Worm (Caenorhabditis elegans): ENCODE measurements around the gene srw-85.

The srw-85 gene

DNA sequence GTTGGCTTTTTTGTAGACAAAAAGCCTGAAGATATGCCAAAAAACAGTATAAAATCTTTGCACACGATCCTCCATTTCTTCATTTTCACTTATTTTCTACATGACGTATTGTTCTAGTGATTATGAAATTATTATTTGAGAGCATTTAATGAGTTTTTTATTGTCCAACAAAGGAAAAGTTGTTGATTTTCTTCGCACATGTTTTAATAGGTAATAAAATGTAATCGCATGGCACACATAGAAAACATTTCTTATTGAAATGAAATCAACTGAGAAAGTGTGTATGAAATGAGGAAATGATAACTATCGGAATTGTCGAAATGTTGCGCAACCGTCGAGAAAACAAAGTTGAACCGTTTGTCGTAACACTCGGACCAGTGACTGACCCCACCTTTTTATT lies 29.5 kb downstream of the srw-85 start:
- TF ChIP-seq unc-62 (GFP tag; optimal IDR thresholded peaks at IDR 0.05) (no peak), tlp-1 (tag; optimal IDR thresholded peaks at IDR 0.05) (peak; percentile 62), elt-2 (tag; optimal IDR thresholded peaks at IDR 0.05) (peak; percentile 32), efl-1 (optimal IDR thresholded peaks at IDR 0.05) (no peak), efl-1 (GFP tag; optimal IDR thresholded peaks at IDR 0.05 in 1 of 2) (peak in 1 of 2 experiments; percentile 9)

- TF ChIP-seq snpc-4 (tag; optimal IDR thresholded peaks at IDR 0.05), result no peak
- no peak for TF ChIP-seq mep-1 (tag; optimal IDR thresholded peaks at IDR 0.05)
- no peak for TF ChIP-seq elt-2 (tag; optimal IDR thresholded peaks at IDR 0.05)
- TF ChIP-seq sptf-1 (tag; optimal IDR thresholded peaks at IDR 0.05), result no peak
- no peak for TF ChIP-seq lin-14 (GFP tag; optimal IDR thresholded peaks at IDR 0.05)
- TF ChIP-seq ztf-11 (tag; optimal IDR thresholded peaks at IDR 0.05), result no peak
- no peak for TF ChIP-seq nhr-85 (tag)
- no peak for TF ChIP-seq tbx-2 (tag; optimal IDR thresholded peaks at IDR 0.05)
- TF ChIP-seq pax-3 (tag; optimal IDR thresholded peaks at IDR 0.05), result no peak
- no peak for TF ChIP-seq aha-1 (tag; optimal IDR thresholded peaks at IDR 0.05)
- TF ChIP-seq jun-1 (tag; optimal IDR thresholded peaks at IDR 0.05), result no peak
- TF ChIP-seq ama-1 (optimal IDR thresholded peaks at IDR 0.05), result no peak
- TF ChIP-seq nhr-47 (tag; optimal IDR thresholded peaks at IDR 0.05), result no peak
- no peak for TF ChIP-seq ceh-63 (GFP tag; optimal IDR thresholded peaks at IDR 0.05)
Observed at ce11 chrV:19400619-19401018, 30.3 kb downstream of the srw-85 start, which contains the start of gene srw-86. Gene srw-86, minus strand, starts transcription at chrV:19400719.

DNA sequence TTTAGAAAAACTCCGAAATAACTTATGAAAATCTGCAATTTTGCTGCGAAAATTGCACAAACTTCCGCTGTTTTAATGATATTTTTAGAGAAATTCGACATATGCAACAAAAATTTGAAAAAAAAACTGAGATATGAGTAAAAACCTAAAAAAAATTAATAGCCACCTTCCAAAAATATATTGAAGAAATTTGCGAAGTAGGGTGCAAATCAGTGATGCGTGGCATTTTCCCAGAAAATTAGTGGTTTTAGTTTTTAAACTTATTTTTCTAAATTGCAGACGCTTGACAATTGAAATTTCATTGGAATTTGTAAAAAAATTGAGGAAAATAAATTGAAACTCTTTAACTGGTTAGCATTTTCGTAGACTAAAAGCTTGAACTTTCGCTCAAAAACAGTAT lies 32.1 kb downstream of the srw-85 start, which contains the start of gene C25F9.13:
Gene C25F9.13 (minus strand): TSS at position 101 of the 400 bp plus-strand sequence.
- TF ChIP-seq mep-1 (tag; optimal IDR thresholded peaks at IDR 0.05) (no peak), nhr-71 (tag; optimal IDR thresholded peaks at IDR 0.05) (no peak), C34B4.2 (tag; optimal IDR thresholded peaks at IDR 0.05) (no peak), nhr-85 (tag) (no peak), tbx-2 (tag; optimal IDR thresholded peaks at IDR 0.05) (no peak), efl-1 (optimal IDR thresholded peaks at IDR 0.05) (no peak), efl-1 (GFP tag; optimal IDR thresholded peaks at IDR 0.05 in 1 of 2) (no peak), sptf-1 (tag; optimal IDR thresholded peaks at IDR 0.05) (no peak), mab-9 (GFP tag; IDR thresholded peaks at IDR 0.05) (no peak), lin-35 (GFP tag; optimal IDR thresholded peaks at IDR 0.05) (no peak), C16A3.4 (tag; optimal IDR thresholded peaks at IDR 0.05) (no peak), unc-86 (tag; optimal IDR thresholded peaks at IDR 0.05) (no peak), elt-2 (tag; optimal IDR thresholded peaks at IDR 0.05) (no peak), aha-1 (tag; optimal IDR thresholded peaks at IDR 0.05) (no peak)

DNA sequence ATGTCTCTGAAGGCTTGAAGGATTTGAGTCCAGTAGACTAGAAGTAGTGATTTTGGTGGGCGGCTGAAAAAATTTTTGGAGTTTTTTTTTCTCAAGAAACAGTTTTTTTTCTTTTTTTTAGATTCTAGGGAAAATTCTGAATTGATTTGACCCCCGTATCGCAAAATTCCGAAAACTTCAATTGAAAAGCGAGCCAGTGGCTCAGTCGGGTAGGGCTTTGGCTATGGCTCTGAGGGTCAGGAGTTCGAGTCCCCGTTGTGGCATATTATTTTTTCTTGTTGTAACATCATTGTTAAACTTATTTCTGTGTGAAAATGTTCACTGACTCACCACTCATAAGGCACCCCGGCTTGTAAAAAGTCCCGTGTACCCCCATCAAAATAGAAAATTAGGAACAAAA lies 32.5 kb downstream of the srw-85 start:
- TF ChIP-seq nhr-19 (GFP tag; conservative IDR thresholded peaks at IDR 0.05) (no peak), hlh-4 (tag; optimal IDR thresholded peaks at IDR 0.05) (no peak), xbp-1 (tag; optimal IDR thresholded peaks at IDR 0.05) (no peak), grh-1 (GFP tag; IDR thresholded peaks at IDR 0.05) (no peak), lin-13 (GFP tag; optimal IDR thresholded peaks at IDR 0.05) (no peak), lin-35 (GFP tag; optimal IDR thresholded peaks at IDR 0.05) (no peak), unc-98 (GFP tag; IDR thresholded peaks at IDR 0.05) (no peak), lin-39 (tag; optimal IDR thresholded peaks at IDR 0.05) (no peak)

ce11 chrV:19396576-19397313 lies 34.2 kb downstream of the srw-85 start:
- no peak for TF ChIP-seq efl-1 (optimal IDR thresholded peaks at IDR 0.05)
- TF ChIP-seq efl-1 (GFP tag; optimal IDR thresholded peaks at IDR 0.05 in 1 of 2), result peak in 1 of 2 experiments; percentile 52
- peak; percentile 42 for TF ChIP-seq nhr-85 (tag)
- TF ChIP-seq C04F5.9 (tag; optimal IDR thresholded peaks at IDR 0.05), result no peak

- TF ChIP-seq blmp-1 (tag; optimal IDR thresholded peaks at IDR 0.05), result no peak
- TF ChIP-seq efl-1 (optimal IDR thresholded peaks at IDR 0.05), result no peak
- TF ChIP-seq efl-1 (GFP tag; optimal IDR thresholded peaks at IDR 0.05 in 1 of 2), result peak in 1 of 2 experiments; percentile 62
Observed at ce11 chrV:19394750-19395149, 36.2 kb downstream of the srw-85 start, which contains the start of gene C25F9.8. Gene C25F9.8, plus strand, starts transcription at chrV:19395050.

Data from whole organism, L1 larva.